Fruit fly (Drosophila melanogaster) S2 (cell line): ENCODE results near the gene CG10226.

Experiments used
- CG8478 ChIP-seq: fragments of >200 bp; optimal IDR thresholded peaks from 2 replicates; lab custom pipeline; 2018
- CTCF ChIP-seq, 2 experiments: fragments of >200 bp; optimal IDR thresholded peaks; 2 replicates each; lab custom pipeline; 2018

- no peak for TF ChIP-seq CG8478
- TF ChIP-seq CTCF (optimal IDR thresholded peaks at IDR 0.05; lab: Kevin White, UChicago) = no peak
These were observed 22.2 kb upstream of the CG10226 start for dm6 chr3L:6262076-6262504.
